Worm (Caenorhabditis elegans) whole organism, late embryonic: Measurements from ENCODE around the gene C06E4.3.

Experiments used
- T23F11.4 ChIP-seq: fragments of 200-800 bp; sonication (Bioruptor generic); optimal IDR thresholded peaks from 2 replicates; lab custom pipeline; 2018; ENCODE audit warnings: mild to moderate bottlenecking, missing genetic modification characterization, missing compliant biosample characterization
- ama-1 ChIP-seq: fragments of 150-350 bp; optimal IDR thresholded peaks from 2 replicates; lab custom pipeline; 2014
- che-1 ChIP-seq: sonication (generic microtip); optimal IDR thresholded peaks from 2 replicates; lab custom pipeline; 2016; ENCODE audit warnings: mild to moderate bottlenecking, missing genetic modification characterization, missing compliant biosample characterization
- dmd-4 ChIP-seq: sonication (generic microtip); optimal IDR thresholded peaks from 2 replicates; lab custom pipeline; 2016; ENCODE audit warnings: borderline replicate concordance, missing genetic modification characterization, missing compliant biosample characterization

DNA sequence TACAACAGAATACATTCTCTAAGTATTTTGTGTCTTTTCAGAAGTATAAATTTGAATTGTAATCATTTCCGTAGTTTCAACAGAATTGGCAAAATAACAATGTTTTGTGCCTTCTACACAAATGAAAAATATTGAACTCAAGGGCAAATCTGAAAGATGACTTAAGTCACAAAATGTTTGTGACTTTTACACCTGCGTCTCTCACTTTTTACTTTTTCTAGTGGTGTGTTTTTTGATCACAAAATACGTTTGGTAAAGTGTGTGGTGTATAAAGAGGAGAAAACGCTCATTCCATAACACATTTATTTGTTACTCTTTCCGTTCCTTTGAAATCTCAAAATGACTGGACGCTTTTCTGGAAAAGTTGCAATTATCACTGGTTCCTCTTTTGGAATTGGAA, at the start of gene C06E4.3:
- TF ChIP-seq T23F11.4 (GFP tag; lab: Kevin White, UChicago) (no peak), dmd-4 (tag; lab: Kevin White, UChicago) (no peak), che-1 (tag; lab: Kevin White, UChicago) (no peak), ama-1 (no peak)
